Fruit fly (Drosophila melanogaster) whole organism, embryonic: ENCODE data around the gene Dmtn.

Experiments used
- Abd-B ChIP-seq: fragments of 200-800 bp; sonication (Bioruptor generic); optimal IDR thresholded peaks from 2 replicates; lab custom pipeline; 2018; ENCODE audit warnings: missing biosample characterization, mild to moderate bottlenecking, missing genetic modification characterization, moderate library complexity
- Atf-2 ChIP-seq: fragments of 200-800 bp; sonication (Bioruptor generic); optimal IDR thresholded peaks from 2 replicates; lab custom pipeline; 2016; ENCODE audit warnings: missing biosample characterization, missing genetic modification characterization
- C15 ChIP-seq: fragments of 200-800 bp; sonication (Bioruptor generic); IDR thresholded peaks from 3 replicates; pipeline ENCODE4 v1.3.6; 2022; ENCODE audit warnings: missing biosample characterization, missing genetic modification characterization
- CG10654 ChIP-seq: fragments of 200-800 bp; sonication (Bioruptor generic); optimal IDR thresholded peaks from 2 replicates; lab custom pipeline; 2016; ENCODE audit warnings: missing biosample characterization, missing genetic modification characterization
- CG10979 ChIP-seq: fragments of 200-800 bp; sonication (Bioruptor generic); optimal IDR thresholded peaks from 2 replicates; lab custom pipeline; 2018; ENCODE audit warnings: missing biosample characterization, mild to moderate bottlenecking, missing genetic modification characterization, moderate library complexity
- CG11398 ChIP-seq: fragments of 200-800 bp; sonication (Bioruptor generic); optimal IDR thresholded peaks from 2 replicates; lab custom pipeline; 2016; ENCODE audit warnings: missing biosample characterization, missing genetic modification characterization
- CG12299 ChIP-seq: fragments of 200-800 bp; sonication (Bioruptor generic); optimal IDR thresholded peaks from 2 replicates; lab custom pipeline; 2018; ENCODE audit warnings: missing biosample characterization, mild to moderate bottlenecking, missing genetic modification characterization
- CG12744 ChIP-seq: fragments of 200-800 bp; sonication (Bioruptor generic); optimal IDR thresholded peaks from 2 replicates; lab custom pipeline; 2016; ENCODE audit warnings: missing biosample characterization, missing genetic modification characterization
- CG14050 ChIP-seq: fragments of 200-800 bp; sonication (Bioruptor generic); IDR thresholded peaks from 3 replicates; pipeline ENCODE4 v1.3.6; 2022; ENCODE audit warnings: missing biosample characterization, missing genetic modification characterization
- CG1529 ChIP-seq: fragments of 200-800 bp; sonication (Bioruptor generic); optimal IDR thresholded peaks from 3 replicates; lab custom pipeline; 2018; ENCODE audit warnings: missing biosample characterization, missing genetic modification characterization
- CG15514 ChIP-seq: fragments of 200-800 bp; sonication (Bioruptor generic); optimal IDR thresholded peaks from 3 replicates; lab custom pipeline; 2017; ENCODE audit warnings: missing biosample characterization, missing genetic modification characterization, mild to moderate bottlenecking, moderate library complexity, missing genetic modification reagents
- CG1832 ChIP-seq: fragments of 200-800 bp; sonication (Bioruptor generic); optimal IDR thresholded peaks from 2 replicates; lab custom pipeline; 2017; ENCODE audit warnings: missing biosample characterization, mild to moderate bottlenecking, missing genetic modification characterization, inconsistent platforms
- CG32767 ChIP-seq: fragments of 200-800 bp; sonication (Bioruptor generic); IDR thresholded peaks from 2 replicates; pipeline ENCODE4 v1.3.6; 2022; ENCODE audit warnings: missing biosample characterization, missing genetic modification characterization
- CG3407 ChIP-seq: fragments of 200-800 bp; sonication (Bioruptor generic); optimal IDR thresholded peaks from 2 replicates; lab custom pipeline; 2018; ENCODE audit warnings: missing biosample characterization, mild to moderate bottlenecking, missing genetic modification characterization
- CG34422 ChIP-seq: fragments of 200-800 bp; sonication (Bioruptor generic); IDR thresholded peaks from 3 replicates; pipeline ENCODE4 v1.3.6; 2022; ENCODE audit warnings: missing biosample characterization, missing genetic modification characterization
- CG3726 ChIP-seq: fragments of 200-800 bp; sonication (Bioruptor generic); IDR thresholded peaks from 3 replicates; pipeline ENCODE4, ENCODE4 v1.3.6; 2022; ENCODE audit warnings: missing biosample characterization, missing genetic modification characterization
- CG42726 ChIP-seq: fragments of 200-800 bp; sonication (Bioruptor generic); IDR thresholded peaks from 2 replicates; pipeline ENCODE4 v1.3.6; 2022; ENCODE audit warnings: missing biosample characterization, missing genetic modification characterization; ENCODE audit not compliant: partially characterized antibody
- CG6791 ChIP-seq: fragments of 200-800 bp; sonication (Bioruptor generic); IDR thresholded peaks from 3 replicates; pipeline ENCODE4 v1.3.6; 2022; ENCODE audit warnings: missing biosample characterization, missing genetic modification characterization; ENCODE audit not compliant: partially characterized antibody
- CG7839 ChIP-seq: fragments of 200-800 bp; sonication (Bioruptor generic); optimal IDR thresholded peaks from 3 replicates; lab custom pipeline; 2018; ENCODE audit warnings: missing biosample characterization, mild to moderate bottlenecking, missing genetic modification characterization, moderate library complexity
- CG7987 ChIP-seq: fragments of 200-800 bp; sonication (Bioruptor generic); optimal IDR thresholded peaks from 2 replicates; lab custom pipeline; 2018; ENCODE audit warnings: missing biosample characterization, mild to moderate bottlenecking, missing genetic modification characterization, moderate library complexity
- CG8089 ChIP-seq: fragments of 200-800 bp; sonication (Bioruptor generic); optimal IDR thresholded peaks from 3 replicates; lab custom pipeline; 2016; ENCODE audit warnings: missing biosample characterization, missing genetic modification characterization
- CG8281 ChIP-seq: fragments of 200-800 bp; sonication (Bioruptor generic); optimal IDR thresholded peaks from 2 replicates; lab custom pipeline; 2018; ENCODE audit warnings: missing biosample characterization, mild to moderate bottlenecking, missing genetic modification characterization, moderate library complexity
- CG9876 ChIP-seq: fragments of 200-800 bp; sonication (Bioruptor generic); optimal IDR thresholded peaks from 2 replicates; lab custom pipeline; 2016; ENCODE audit warnings: missing biosample characterization, missing genetic modification characterization
- Chrac-16 ChIP-seq: fragments of 200-800 bp; sonication (Bioruptor generic); optimal IDR thresholded peaks from 3 replicates; lab custom pipeline; 2016; ENCODE audit warnings: missing biosample characterization, missing genetic modification characterization
- Dip2 ChIP-seq: fragments of 200-800 bp; sonication (Bioruptor generic); IDR thresholded peaks from 2 replicates; pipeline ENCODE4 v1.3.6; 2022; ENCODE audit warnings: missing biosample characterization, missing genetic modification characterization
- Doc2 ChIP-seq: fragments of 200-800 bp; sonication (Bioruptor generic); IDR thresholded peaks from 2 replicates; pipeline ENCODE4 v1.3.6; 2022; ENCODE audit warnings: missing biosample characterization, missing genetic modification characterization
- E2f2 ChIP-seq: fragments of 200-800 bp; sonication (Bioruptor generic); IDR thresholded peaks from 2 replicates; pipeline ENCODE4 v1.3.6; 2022; ENCODE audit warnings: missing biosample characterization, missing genetic modification characterization
- Gsc ChIP-seq: fragments of 200-800 bp; sonication (Bioruptor generic); IDR thresholded peaks from 2 replicates; pipeline ENCODE4 v1.3.6; 2022; ENCODE audit warnings: missing biosample characterization, missing genetic modification characterization
- Gug ChIP-seq: fragments of 200-800 bp; sonication (Bioruptor generic); IDR thresholded peaks from 4 replicates; pipeline ENCODE4 v1.3.6; 2022; ENCODE audit warnings: missing biosample characterization, missing genetic modification characterization
- Hand ChIP-seq: fragments of 200-800 bp; sonication (Bioruptor generic); optimal IDR thresholded peaks from 2 replicates; lab custom pipeline; 2017; ENCODE audit warnings: mild to moderate bottlenecking, missing biosample characterization, missing genetic modification reagents, missing genetic modification characterization
- Hey ChIP-seq: fragments of 200-800 bp; sonication (Bioruptor generic); optimal IDR thresholded peaks from 3 replicates; lab custom pipeline; 2018; ENCODE audit warnings: missing biosample characterization, mild to moderate bottlenecking, missing genetic modification characterization
- Nf-YB ChIP-seq: fragments of 200-800 bp; sonication (Bioruptor generic); optimal IDR thresholded peaks from 3 replicates; lab custom pipeline; 2019; ENCODE audit warnings: missing biosample characterization, mild to moderate bottlenecking, missing genetic modification characterization, moderate library complexity
- Nf-YC ChIP-seq: fragments of 200-800 bp; optimal IDR thresholded peaks from 3 replicates; lab custom pipeline; 2019; ENCODE audit warnings: missing biosample characterization, mild to moderate bottlenecking, missing genetic modification characterization, moderate library complexity
- PHDP ChIP-seq: fragments of 200-800 bp; sonication (Bioruptor generic); optimal IDR thresholded peaks from 3 replicates; lab custom pipeline; 2018; ENCODE audit warnings: missing biosample characterization, mild to moderate bottlenecking, missing genetic modification characterization, moderate library complexity
- Spps ChIP-seq: fragments of 200-800 bp; sonication (Bioruptor generic); optimal IDR thresholded peaks from 2 replicates; lab custom pipeline; 2018; ENCODE audit warnings: missing biosample characterization, mild to moderate bottlenecking, missing genetic modification characterization
- ase ChIP-seq: fragments of 200-800 bp; sonication (Bioruptor generic); IDR thresholded peaks from 3 replicates; pipeline ENCODE4 v1.3.6; 2022; ENCODE audit warnings: missing biosample characterization, missing genetic modification characterization
- crol ChIP-seq: fragments of 200-800 bp; sonication (Bioruptor generic); IDR thresholded peaks from 2 replicates; pipeline ENCODE4 v1.3.6; 2022; ENCODE audit warnings: missing biosample characterization, missing genetic modification characterization
- gcm ChIP-seq: fragments of 200-800 bp; sonication (Bioruptor generic); optimal IDR thresholded peaks from 2 replicates; lab custom pipeline; 2019; ENCODE audit warnings: missing biosample characterization, mild to moderate bottlenecking, missing genetic modification characterization, moderate library complexity
- gt ChIP-seq: fragments of 200-800 bp; sonication (Bioruptor generic); IDR thresholded peaks from 2 replicates; pipeline ENCODE4 v1.3.6; 2022; ENCODE audit warnings: missing biosample characterization, missing genetic modification characterization
- pb ChIP-seq: fragments of 200-800 bp; sonication (Bioruptor generic); optimal IDR thresholded peaks from 3 replicates; lab custom pipeline; 2016; ENCODE audit warnings: missing biosample characterization, missing genetic modification characterization
- pzg ChIP-seq: fragments of 200-800 bp; sonication (Bioruptor generic); optimal IDR thresholded peaks from 3 replicates; lab custom pipeline; 2018; ENCODE audit warnings: missing biosample characterization, mild to moderate bottlenecking, missing genetic modification characterization, moderate library complexity
- ranshi ChIP-seq: fragments of 200-800 bp; sonication (Bioruptor generic); IDR thresholded peaks from 2 replicates; pipeline ENCODE4 v1.3.6; 2022; ENCODE audit warnings: missing biosample characterization, missing genetic modification characterization
- ro ChIP-seq: fragments of 200-800 bp; sonication (Bioruptor generic); IDR thresholded peaks from 2 replicates; pipeline ENCODE4 v1.3.6; 2022; ENCODE audit warnings: missing biosample characterization, missing genetic modification characterization
- run ChIP-seq: fragments of 200-800 bp; sonication (Bioruptor generic); optimal IDR thresholded peaks from 3 replicates; lab custom pipeline; 2018; ENCODE audit warnings: missing biosample characterization, mild to moderate bottlenecking, missing genetic modification characterization
- so ChIP-seq: fragments of 200-800 bp; sonication (Bioruptor generic); IDR thresholded peaks from 3 replicates; pipeline ENCODE4 v1.3.6; 2022; ENCODE audit warnings: missing biosample characterization, missing genetic modification characterization
- stc ChIP-seq: fragments of 200-800 bp; sonication (Bioruptor generic); IDR thresholded peaks from 2 replicates; pipeline ENCODE4 v1.3.6; 2022; ENCODE audit warnings: missing biosample characterization, missing genetic modification characterization
- tin ChIP-seq: fragments of 200-800 bp; sonication (Bioruptor generic); optimal IDR thresholded peaks from 3 replicates; lab custom pipeline; 2016; ENCODE audit warnings: missing biosample characterization, missing genetic modification characterization
- tna ChIP-seq: fragments of 200-800 bp; sonication (Bioruptor generic); IDR thresholded peaks from 2 replicates; pipeline ENCODE4 v1.3.6; 2022; ENCODE audit warnings: missing biosample characterization, missing genetic modification characterization; ENCODE audit not compliant: partially characterized antibody
- trh ChIP-seq: fragments of 200-800 bp; sonication (Bioruptor generic); optimal IDR thresholded peaks from 2 replicates; lab custom pipeline; 2016; ENCODE audit warnings: missing biosample characterization, missing genetic modification characterization
- zen2 ChIP-seq: fragments of 200-800 bp; sonication (Bioruptor generic); IDR thresholded peaks from 3 replicates; pipeline ENCODE4 v1.3.6; 2022; ENCODE audit warnings: missing biosample characterization, missing genetic modification characterization; ENCODE audit not compliant: partially characterized antibody

Dmtn gene

dm6 chr3R:6368550-6369238 is 37.0 kb downstream of the Dmtn start, which contains the start of gene CG10286 (continued):
- TF ChIP-seq CG9876 (GFP tag; lab: Kevin White, UChicago) (no peak), pzg (GFP tag; lab: Kevin White, UChicago) (peak; percentile 79), CG3407 (GFP tag; lab: Kevin White, UChicago) (no peak), tin (GFP tag; lab: Kevin White, UChicago) (no peak), Dip2 (GFP tag; lab: Robert Waterston, UW) (no peak), gt (GFP tag; lab: Robert Waterston, UW) (no peak), C15 (GFP tag; lab: Robert Waterston, UW) (no peak), CG8089 (GFP tag; lab: Kevin White, UChicago) (no peak), CG12299 (tag; lab: Kevin White, UChicago) (peak; percentile 46), ro (GFP tag; lab: Robert Waterston, UW) (no peak), Nf-YC (tag; lab: Kevin White, UChicago) (no peak), Gsc (no peak), CG1529 (GFP tag; lab: Kevin White, UChicago) (no peak), E2f2 (GFP tag; lab: Robert Waterston, UW) (no peak), CG14050 (no peak), CG7839 (tag; lab: Kevin White, UChicago) (peak; percentile 53), trh (GFP tag; lab: Kevin White, UChicago) (no peak), stc (GFP tag; lab: Robert Waterston, UW) (no peak), CG6791 (GFP tag; lab: Robert Waterston, UW) (peak; percentile 79), Atf-2 (GFP tag; lab: Kevin White, UChicago) (no peak), CG1832 (GFP tag; lab: Kevin White, UChicago) (no peak), Doc2 (GFP tag; lab: Robert Waterston, UW) (no peak), so (0 out of 3 replicates have a peak, but pooled peaks have one; percentile 13), zen2 (peak; percentile 63; the same call in 1 of the 3 replicates), CG15514 (peak; percentile 57), CG8281 (tag; lab: Kevin White, UChicago) (no peak), Gug (no peak), PHDP (tag; lab: Kevin White, UChicago) (peak; percentile 58), Hand (GFP tag; lab: Kevin White, UChicago) (no peak), CG12744 (GFP tag; lab: Kevin White, UChicago) (no peak), tna (GFP tag; lab: Robert Waterston, UW) (peak; percentile 60), CG11398 (GFP tag; lab: Kevin White, UChicago) (no peak), pb (GFP tag; lab: Kevin White, UChicago) (peak; percentile 5), CG3726 (GFP tag; lab: Robert Waterston, UW) (no peak), CG42726 (GFP tag; lab: Robert Waterston, UW) (peak; percentile 65), CG7987 (GFP tag; lab: Kevin White, UChicago) (peak; percentile 54), run (tag; lab: Kevin White, UChicago) (no peak), CG32767 (no peak), ase (GFP tag; lab: Robert Waterston, UW) (no peak; the same call in 2 of the 3 replicates), Nf-YB (no peak), CG10979 (peak; percentile 24), CG10654 (no peak), CG34422 (GFP tag; lab: Robert Waterston, UW) (0 out of 3 replicates have a peak, but pooled peaks have one; percentile 49), crol (GFP tag; lab: Robert Waterston, UW) (no peak), ranshi (no peak), Hey (tag; lab: Kevin White, UChicago) (no peak), Spps (tag; lab: Kevin White, UChicago) (peak; percentile 29), Chrac-16 (GFP tag; lab: Kevin White, UChicago) (no peak), gcm (GFP tag; lab: Kevin White, UChicago) (no peak), Abd-B (GFP tag; lab: Kevin White, UChicago) (no peak)
